Fruit fly (Drosophila melanogaster): ENCODE data around the gene CG10516.
A peak's percentile ranks its signal among the peaks of the same experiment; 100 is the strongest.

The CG10516 gene

DNA sequence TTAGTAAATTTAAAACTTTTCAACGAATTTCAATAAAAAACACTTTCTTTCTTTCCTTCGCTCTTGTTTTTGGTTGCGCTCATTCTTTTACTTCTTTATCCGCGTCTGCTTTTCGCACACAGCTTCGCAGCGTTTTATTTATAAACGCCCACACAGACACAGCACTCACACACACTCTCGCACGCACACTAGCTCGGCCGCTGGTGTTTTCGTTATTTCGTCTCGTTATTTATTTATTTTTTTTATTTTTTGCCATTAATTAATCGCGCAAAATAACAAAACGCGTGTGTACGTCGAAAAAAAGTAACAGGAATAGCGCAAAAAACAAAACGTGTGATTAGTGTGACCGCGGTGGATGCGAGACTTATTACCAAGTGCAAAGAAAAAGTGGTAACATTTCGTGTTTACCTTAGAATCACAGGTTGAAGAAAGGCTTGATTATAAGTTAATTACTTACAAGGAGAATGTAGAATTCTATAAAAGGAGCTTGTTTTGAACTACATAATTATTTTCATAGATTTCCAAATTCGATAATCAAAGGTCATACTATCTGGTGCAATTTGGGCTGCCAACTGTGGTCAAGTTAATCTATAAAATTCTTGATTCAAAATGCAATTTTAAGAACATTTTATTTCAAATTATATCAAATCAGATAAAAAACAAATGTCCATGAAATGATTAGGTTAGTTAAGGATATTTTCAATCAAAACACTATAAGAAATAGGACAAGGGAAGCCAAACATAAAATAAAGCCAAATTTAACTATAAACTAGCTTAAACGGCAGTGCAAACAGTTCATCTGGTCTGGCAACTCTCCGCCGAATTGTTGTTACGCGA, 36.6 kb downstream of the CG10516 start, which contains the start of the genes hzg and mRpS31:
Gene hzg, minus strand, starts transcription at position 336 of the 837 bp plus-strand sequence.
Gene mRpS31, plus strand, starts transcription at position 793 of the 837 bp plus-strand sequence.
- peak; percentile 49 for TF ChIP-seq noc (tag; optimal IDR thresholded peaks at IDR 0.05)

dm6 chr3L:16010176-16010575, 42.2 kb downstream of the CG10516 start:
- TF ChIP-seq noc (tag; optimal IDR thresholded peaks at IDR 0.05), result no peak

- TF ChIP-seq noc (tag; optimal IDR thresholded peaks at IDR 0.05), result peak; percentile 54
Observed at dm6 chr3L:16011319-16012210, 43.6 kb downstream of the CG10516 start, which contains the start of gene mib1. mib1 (minus strand) TSS chr3L:16011812.

- TF ChIP-seq noc (tag; optimal IDR thresholded peaks at IDR 0.05), result no peak
Observed at dm6 chr3L:16012315-16012950, 44.4 kb downstream of the CG10516 start.

dm6 chr3L:16013198-16013982, 45.4 kb downstream of the CG10516 start:
- TF ChIP-seq noc (tag; optimal IDR thresholded peaks at IDR 0.05), result no peak

dm6 chr3L:16014515-16014914, 46.5 kb downstream of the CG10516 start:
- TF ChIP-seq noc (tag; optimal IDR thresholded peaks at IDR 0.05), result peak; percentile 5

DNA sequence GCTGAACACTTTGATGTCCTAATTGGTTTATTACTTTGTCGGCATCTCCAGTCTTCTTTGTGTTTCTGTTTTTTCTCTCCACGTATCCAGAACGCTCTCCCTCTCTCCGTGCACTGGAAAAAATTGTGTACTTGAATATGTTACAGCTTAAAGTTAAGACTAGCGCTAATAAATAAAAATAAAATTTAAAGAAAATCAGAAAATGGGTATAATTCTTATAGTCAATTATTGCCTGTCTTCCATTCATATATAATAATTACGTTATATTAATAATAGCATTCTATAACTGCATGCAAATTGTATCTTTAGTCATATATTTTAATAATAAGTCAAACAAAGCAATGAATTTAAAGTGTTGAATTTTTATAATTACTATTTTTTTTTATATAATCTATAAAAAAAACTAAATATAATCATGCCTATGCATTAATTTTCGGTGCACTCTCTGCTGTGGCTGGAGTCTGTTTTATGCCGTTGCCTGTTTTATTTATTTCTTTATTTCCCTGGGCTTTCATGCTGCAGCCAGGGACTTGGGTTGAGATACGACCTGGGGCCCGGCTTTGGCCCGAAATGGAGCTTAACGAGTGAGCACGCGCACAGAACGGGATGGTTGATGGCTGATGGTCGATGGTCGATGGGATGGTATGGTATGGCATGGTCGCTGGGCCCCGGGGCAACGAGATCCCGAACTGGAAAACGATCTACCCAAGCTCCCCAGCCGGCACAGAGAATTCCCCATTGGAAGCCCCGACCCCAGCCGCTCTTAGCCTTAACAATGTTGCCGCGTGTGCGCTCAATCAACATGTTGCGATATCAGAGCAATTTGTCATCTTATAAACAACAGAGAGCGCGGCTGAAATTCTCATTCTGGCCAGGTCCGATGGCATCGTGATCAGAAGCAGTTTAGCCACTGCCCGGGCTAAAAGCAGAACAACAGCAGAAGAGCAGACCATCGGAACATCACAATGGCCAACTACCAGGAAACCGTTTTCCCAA, 48.1 kb downstream of the CG10516 start:
- TF ChIP-seq noc (tag; optimal IDR thresholded peaks at IDR 0.05), result no peak

dm6 chr3L:16016911-16017310, 48.9 kb downstream of the CG10516 start:
- TF ChIP-seq noc (tag; optimal IDR thresholded peaks at IDR 0.05), result no peak

DNA sequence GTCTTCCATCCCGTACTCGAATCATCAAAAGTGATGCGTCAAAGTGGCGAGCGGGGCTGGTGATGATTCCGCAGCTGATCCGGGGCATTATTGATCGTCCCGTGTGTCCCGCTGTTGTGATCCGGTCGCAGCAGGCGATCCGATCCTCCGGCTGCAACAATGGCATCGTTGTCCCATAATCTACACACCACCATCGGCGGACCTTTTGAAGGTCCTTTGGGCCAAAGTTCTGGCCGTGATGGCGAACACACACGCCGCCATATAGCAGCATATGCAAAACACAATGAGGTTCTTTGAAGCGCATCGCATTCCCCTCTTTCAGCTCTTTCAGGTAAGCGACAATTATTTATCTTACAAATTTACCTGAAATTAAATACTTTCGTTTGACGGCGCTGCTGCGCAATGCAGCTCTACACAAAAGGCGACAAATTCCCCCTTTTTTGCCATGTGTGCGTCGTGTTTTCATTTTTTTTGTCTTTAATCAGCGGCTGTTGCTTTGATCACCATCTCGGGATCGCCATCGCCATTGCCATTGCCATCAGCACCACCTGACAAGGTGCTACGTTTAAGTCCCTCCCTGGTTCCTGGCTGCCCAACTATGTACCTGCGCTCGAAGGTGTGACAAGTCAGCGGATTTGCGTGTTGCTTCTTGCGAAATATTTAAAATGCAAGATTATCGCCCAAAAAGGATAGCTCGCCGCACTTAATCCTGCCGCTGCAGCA, 49.7 kb downstream of the CG10516 start:
- TF ChIP-seq noc (tag; optimal IDR thresholded peaks at IDR 0.05), result no peak

- no peak for TF ChIP-seq noc (tag; optimal IDR thresholded peaks at IDR 0.05)
Observed at dm6 chr3L:16018251-16018583, 50.2 kb downstream of the CG10516 start.

dm6 chr3L:16018721-16019120, 50.7 kb downstream of the CG10516 start:
- TF ChIP-seq noc (tag; optimal IDR thresholded peaks at IDR 0.05), result no peak

All from whole organism, larva.